Worm (Caenorhabditis elegans): ENCODE data around the gene srh-135.

- no peak for TF ChIP-seq ceh-82 (tag; optimal IDR thresholded peaks at IDR 0.05)
- no peak for TF ChIP-seq ceh-16 (tag; optimal IDR thresholded peaks at IDR 0.05)
- TF ChIP-seq ama-1 (optimal IDR thresholded peaks at IDR 0.05): no peak
- TF ChIP-seq nhr-12 (tag; optimal IDR thresholded peaks at IDR 0.05): no peak
- no peak for TF ChIP-seq nhr-6 (tag; optimal IDR thresholded peaks at IDR 0.05)
- no peak for TF ChIP-seq alr-1 (tag; optimal IDR thresholded peaks at IDR 0.05)
- TF ChIP-seq sem-4 (tag; optimal IDR thresholded peaks at IDR 0.05): no peak
- no peak for TF ChIP-seq nhr-129 (tag; optimal IDR thresholded peaks at IDR 0.05)
- TF ChIP-seq elt-1 (tag; optimal IDR thresholded peaks at IDR 0.05): no peak
- no peak for TF ChIP-seq unc-62 (GFP tag; optimal IDR thresholded peaks at IDR 0.05)
- no peak for TF ChIP-seq blmp-1 (tag; optimal IDR thresholded peaks at IDR 0.05; ENCODE audit: insufficient read depth)
- TF ChIP-seq lin-39 (tag; optimal IDR thresholded peaks at IDR 0.05): no peak
- TF ChIP-seq ZK546.5 (tag; optimal IDR thresholded peaks at IDR 0.05): no peak
Observed at ce11 chrII:10221627-10222026, 5.3 kb downstream of the srh-135 start.

All from whole organism, L2 larva.